Worm (Caenorhabditis elegans): ENCODE measurements around the gene tag-209.

The tag-209 gene

ce11 chrII:10787240-10787639 lies at the start of gene tag-209:
Gene tag-209 (plus strand): TSS chrII:10787312.
- no peak for TF ChIP-seq egl-27 (tag; optimal IDR thresholded peaks at IDR 0.05)
- TF ChIP-seq blmp-1 (tag; optimal IDR thresholded peaks at IDR 0.05; ENCODE audit: insufficient read depth), result no peak
- TF ChIP-seq crh-2 (tag; optimal IDR thresholded peaks at IDR 0.05), result no peak
- no peak for TF ChIP-seq lsy-2 (tag; optimal IDR thresholded peaks at IDR 0.05)
- no peak for TF ChIP-seq peb-1 (tag; optimal IDR thresholded peaks at IDR 0.05)
- no peak for TF ChIP-seq dmd-4 (tag; optimal IDR thresholded peaks at IDR 0.05)
- no peak for TF ChIP-seq aly-2 (tag; optimal IDR thresholded peaks at IDR 0.05)
- TF ChIP-seq zag-1 (tag; optimal IDR thresholded peaks at IDR 0.05), result no peak
- TF ChIP-seq mbf-1 (tag; optimal IDR thresholded peaks at IDR 0.05), result no peak
- TF ChIP-seq nhr-10 (tag; optimal IDR thresholded peaks at IDR 0.05), result no peak
- TF ChIP-seq ceh-16 (tag; optimal IDR thresholded peaks at IDR 0.05), result no peak

ce11 chrII:10744801-10745200 lies 42.3 kb upstream of the tag-209 start:
- TF ChIP-seq mbf-1 (tag; optimal IDR thresholded peaks at IDR 0.05), result no peak
- no peak for TF ChIP-seq fos-1 (tag; optimal IDR thresholded peaks at IDR 0.05)
- TF ChIP-seq elt-3 (tag; optimal IDR thresholded peaks at IDR 0.05), result no peak
- no peak for TF ChIP-seq nhr-237 (tag; optimal IDR thresholded peaks at IDR 0.05)
- no peak for TF ChIP-seq elt-1 (tag; optimal IDR thresholded peaks at IDR 0.05)
- TF ChIP-seq snpc-4 (tag; optimal IDR thresholded peaks at IDR 0.05), result no peak
- no peak for TF ChIP-seq lin-13 (GFP tag; optimal IDR thresholded peaks at IDR 0.05)
- TF ChIP-seq sma-3 (GFP tag; optimal IDR thresholded peaks at IDR 0.05), result no peak
- TF ChIP-seq F13H6.1 (tag; optimal IDR thresholded peaks at IDR 0.05), result peak; percentile 36
- TF ChIP-seq lsy-2 (tag; optimal IDR thresholded peaks at IDR 0.05), result peak in 1 of 2 experiments; percentile 14
- no peak for TF ChIP-seq ceh-82 (tag; optimal IDR thresholded peaks at IDR 0.05)
- TF ChIP-seq R02D3.7 (tag; optimal IDR thresholded peaks at IDR 0.05), result no peak
- peak; percentile 73 for TF ChIP-seq unc-55 (GFP tag; optimal IDR thresholded peaks at IDR 0.05)
- peak; percentile 23 for TF ChIP-seq lin-11 (tag; optimal IDR thresholded peaks at IDR 0.05)
- TF ChIP-seq C34F6.9 (tag; optimal IDR thresholded peaks at IDR 0.05), result peak; percentile 36
- peak; percentile 14 for TF ChIP-seq crh-2 (tag; optimal IDR thresholded peaks at IDR 0.05)

ce11 chrII:10753694-10754093 lies 33.4 kb upstream of the tag-209 start:
- TF ChIP-seq nhr-10 (tag; optimal IDR thresholded peaks at IDR 0.05) (no peak), blmp-1 (tag; optimal IDR thresholded peaks at IDR 0.05; ENCODE audit: insufficient read depth) (no peak), nhr-25 (tag; optimal IDR thresholded peaks at IDR 0.05) (no peak), ztf-1 (GFP tag; conservative IDR thresholded peaks at IDR 0.05) (no peak), mdl-1 (tag; optimal IDR thresholded peaks at IDR 0.05) (no peak), snpc-4 (tag; optimal IDR thresholded peaks at IDR 0.05) (no peak), unc-62 (GFP tag; optimal IDR thresholded peaks at IDR 0.05) (no peak), sma-9 (GFP tag; optimal IDR thresholded peaks at IDR 0.05) (no peak), sma-9 (tag; optimal IDR thresholded peaks at IDR 0.05) (no peak), nhr-12 (tag; optimal IDR thresholded peaks at IDR 0.05) (no peak), ztf-4 (tag; optimal IDR thresholded peaks at IDR 0.05) (no peak), ama-1 (optimal IDR thresholded peaks at IDR 0.05) (no peak), nhr-237 (tag; optimal IDR thresholded peaks at IDR 0.05) (no peak), dmd-4 (tag; optimal IDR thresholded peaks at IDR 0.05) (no peak), sem-4 (tag; optimal IDR thresholded peaks at IDR 0.05) (no peak), elt-3 (tag; optimal IDR thresholded peaks at IDR 0.05) (no peak), nhr-6 (tag; optimal IDR thresholded peaks at IDR 0.05) (no peak), nhr-129 (tag; optimal IDR thresholded peaks at IDR 0.05) (no peak), mbf-1 (tag; optimal IDR thresholded peaks at IDR 0.05) (no peak)

- TF ChIP-seq ceh-82 (tag; optimal IDR thresholded peaks at IDR 0.05) (no peak), nhr-77 (tag; optimal IDR thresholded peaks at IDR 0.05) (no peak), fos-1 (tag; optimal IDR thresholded peaks at IDR 0.05) (no peak), nhr-129 (tag; optimal IDR thresholded peaks at IDR 0.05) (peak; percentile 28), nhr-6 (tag; optimal IDR thresholded peaks at IDR 0.05) (no peak), nhr-10 (tag; optimal IDR thresholded peaks at IDR 0.05) (no peak), dmd-4 (tag; optimal IDR thresholded peaks at IDR 0.05) (no peak), sma-9 (GFP tag; optimal IDR thresholded peaks at IDR 0.05) (no peak), sma-9 (tag; optimal IDR thresholded peaks at IDR 0.05) (no peak), nhr-237 (tag; optimal IDR thresholded peaks at IDR 0.05) (no peak), C34F6.9 (tag; optimal IDR thresholded peaks at IDR 0.05) (peak; percentile 36), ama-1 (optimal IDR thresholded peaks at IDR 0.05) (no peak), sma-3 (GFP tag; optimal IDR thresholded peaks at IDR 0.05) (no peak), crh-2 (tag; optimal IDR thresholded peaks at IDR 0.05) (peak; percentile 5), mbf-1 (tag; optimal IDR thresholded peaks at IDR 0.05) (no peak), ztf-11 (tag; optimal IDR thresholded peaks at IDR 0.05) (no peak), ceh-16 (tag; optimal IDR thresholded peaks at IDR 0.05) (no peak), mab-5 (tag; optimal IDR thresholded peaks at IDR 0.05) (no peak)
These were observed 31.7 kb upstream of the tag-209 start for ce11 chrII:10755455-10755854.
